Fruit fly (Drosophila melanogaster): ENCODE data around the gene crb.

crb gene

DNA sequence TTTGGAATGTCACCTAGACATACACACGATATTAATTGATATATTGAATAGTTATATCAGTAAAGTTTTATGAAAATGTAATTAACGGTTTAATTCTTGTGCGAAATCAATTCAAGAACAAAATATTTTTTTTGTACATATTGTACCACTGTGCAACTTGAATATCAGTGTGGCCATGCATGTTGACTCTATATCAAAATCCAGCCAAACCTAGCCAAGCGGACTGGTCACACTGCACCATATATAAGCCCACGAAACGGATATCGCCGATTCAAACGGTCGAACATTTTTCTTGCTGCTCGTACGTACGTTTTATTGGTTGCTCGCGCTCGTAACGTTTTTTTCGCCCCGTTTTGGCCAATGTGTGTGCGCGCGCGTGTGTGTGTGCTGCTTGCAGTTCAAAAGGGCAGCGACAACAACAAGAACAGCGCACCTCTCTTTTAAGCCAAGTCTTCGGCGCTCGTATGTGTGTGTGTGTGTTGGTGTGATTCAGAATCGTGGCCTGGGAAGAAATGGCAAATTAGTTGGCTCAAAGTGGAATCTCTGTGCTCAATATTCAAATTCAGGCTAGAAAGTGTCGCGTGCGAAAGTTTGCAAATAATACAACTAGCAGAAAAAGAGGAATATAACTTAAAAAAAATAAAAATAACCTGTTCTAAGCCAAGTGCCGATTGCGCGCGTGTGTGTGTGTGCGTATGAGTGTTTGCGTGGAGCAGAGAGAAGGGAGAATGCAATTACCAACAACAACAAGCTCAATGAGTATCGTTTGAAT, at the start of gene crb (continued):
- TF ChIP-seq zen (tag; optimal IDR thresholded peaks at IDR 0.05) = peak; percentile 49
- TF ChIP-seq bigmax (GFP tag; optimal IDR thresholded peaks at IDR 0.05) = peak; percentile 5
- no peak for TF ChIP-seq dan (GFP tag; IDR thresholded peaks at IDR 0.05)
- TF ChIP-seq CG11560 (tag; IDR thresholded peaks at IDR 0.05) = no peak
- TF ChIP-seq CG7928 (GFP tag; optimal IDR thresholded peaks at IDR 0.05) = no peak
- TF ChIP-seq Sox100B (GFP tag; optimal IDR thresholded peaks at IDR 0.05) = peak; percentile 30
- peak; percentile 66 for TF ChIP-seq Rfx (GFP tag; IDR thresholded peaks at IDR 0.05)
- peak; percentile 29 for TF ChIP-seq Bteb2 (GFP tag; optimal IDR thresholded peaks at IDR 0.05)
- peak; percentile 49 for TF ChIP-seq Xbp1 (GFP tag; optimal IDR thresholded peaks at IDR 0.05)
- peak; percentile 27 for TF ChIP-seq ash1 (GFP tag; optimal IDR thresholded peaks at IDR 0.05)
- peak; percentile 28 for TF ChIP-seq cwo (GFP tag; optimal IDR thresholded peaks at IDR 0.05)
- TF ChIP-seq Hsf (GFP tag; optimal IDR thresholded peaks at IDR 0.05) = peak; percentile 50
- peak; percentile 11 for TF ChIP-seq CG31365 (tag; optimal IDR thresholded peaks at IDR 0.05)
- TF ChIP-seq ci (GFP tag; IDR thresholded peaks at IDR 0.05) = peak; percentile 84
- TF ChIP-seq CG1529 (GFP tag; optimal IDR thresholded peaks at IDR 0.05) = no peak
- no peak for TF ChIP-seq CG10565 (GFP tag; optimal IDR thresholded peaks at IDR 0.05)
- peak; percentile 38 for TF ChIP-seq Dip3 (GFP tag; optimal IDR thresholded peaks at IDR 0.05)
- no peak for TF ChIP-seq CG11093 (GFP tag; IDR thresholded peaks at IDR 0.05)
- TF ChIP-seq CG4820 (GFP tag; optimal IDR thresholded peaks at IDR 0.05) = peak; percentile 35
- TF ChIP-seq CG13775 (GFP tag; optimal IDR thresholded peaks at IDR 0.05) = peak; percentile 51
- TF ChIP-seq esg (GFP tag; conservative IDR thresholded peaks at IDR 0.05) = no peak
- no peak for TF ChIP-seq tap (tag; optimal IDR thresholded peaks at IDR 0.05)
- no peak for TF ChIP-seq br (optimal IDR thresholded peaks at IDR 0.05)
- no peak for TF ChIP-seq pros (GFP tag; optimal IDR thresholded peaks at IDR 0.05)
- peak; percentile 4 for TF ChIP-seq CG15696 (tag; optimal IDR thresholded peaks at IDR 0.05)
- TF ChIP-seq CG17359 (tag; optimal IDR thresholded peaks at IDR 0.05) = peak; percentile 43
- peak; percentile 35 for TF ChIP-seq ERR (GFP tag; optimal IDR thresholded peaks at IDR 0.05)
- TF ChIP-seq p53 (GFP tag; optimal IDR thresholded peaks at IDR 0.05) = peak; percentile 22
- TF ChIP-seq CG13287 (GFP tag; IDR thresholded peaks at IDR 0.05; ENCODE audit: partially characterized antibody) = peak; percentile 63
- peak; percentile 45 for TF ChIP-seq Mes4 (GFP tag; optimal IDR thresholded peaks at IDR 0.05)
- no peak for TF ChIP-seq vnd (GFP tag; IDR thresholded peaks at IDR 0.05; ENCODE audit: partially characterized antibody)
- no peak for TF ChIP-seq wdn (GFP tag; IDR thresholded peaks at IDR 0.05)
- TF ChIP-seq Lim3 (GFP tag; IDR thresholded peaks at IDR 0.05) = no peak
- peak; percentile 59 for TF ChIP-seq MESR4 (GFP tag; optimal IDR thresholded peaks at IDR 0.05)
- TF ChIP-seq gcm (GFP tag; optimal IDR thresholded peaks at IDR 0.05) = peak; percentile 45
- peak; percentile 53 for TF ChIP-seq CG10209 (GFP tag; optimal IDR thresholded peaks at IDR 0.05)
- TF ChIP-seq grn (GFP tag; optimal IDR thresholded peaks at IDR 0.05) = peak; percentile 52
- 0 out of 2 replicates have a peak, but pooled peaks have one; percentile 20 for TF ChIP-seq sim (GFP tag; IDR thresholded peaks at IDR 0.05)
- peak; percentile 11 for TF ChIP-seq CG6854 (GFP tag; optimal IDR thresholded peaks at IDR 0.05)
- peak; percentile 41 for TF ChIP-seq Bdp1 (GFP tag; optimal IDR thresholded peaks at IDR 0.05)
- TF ChIP-seq NfI (GFP tag; optimal IDR thresholded peaks at IDR 0.05) = peak; percentile 36
- peak; percentile 28 for TF ChIP-seq CG12155 (GFP tag; optimal IDR thresholded peaks at IDR 0.05)
- peak; percentile 61 for TF ChIP-seq CG34376 (GFP tag; optimal IDR thresholded peaks at IDR 0.05)
- peak; percentile 23 for TF ChIP-seq scrt (GFP tag; optimal IDR thresholded peaks at IDR 0.05)
- peak; percentile 44 for TF ChIP-seq Camta (GFP tag; optimal IDR thresholded peaks at IDR 0.05)
- peak; percentile 13 for TF ChIP-seq CG30020 (tag; optimal IDR thresholded peaks at IDR 0.05)
- TF ChIP-seq row (GFP tag; IDR thresholded peaks at IDR 0.05) = peak; percentile 86
- no peak for TF ChIP-seq CG32767 (GFP tag; IDR thresholded peaks at IDR 0.05)
- no peak for TF ChIP-seq Ravus (GFP tag; IDR thresholded peaks at IDR 0.05)
- TF ChIP-seq CG17385 (GFP tag; optimal IDR thresholded peaks at IDR 0.05) = peak; percentile 38

Measured in whole organism, embryonic.